Fruit fly (Drosophila melanogaster): ENCODE measurements around the gene CG12483.

CG12483 gene

DNA sequence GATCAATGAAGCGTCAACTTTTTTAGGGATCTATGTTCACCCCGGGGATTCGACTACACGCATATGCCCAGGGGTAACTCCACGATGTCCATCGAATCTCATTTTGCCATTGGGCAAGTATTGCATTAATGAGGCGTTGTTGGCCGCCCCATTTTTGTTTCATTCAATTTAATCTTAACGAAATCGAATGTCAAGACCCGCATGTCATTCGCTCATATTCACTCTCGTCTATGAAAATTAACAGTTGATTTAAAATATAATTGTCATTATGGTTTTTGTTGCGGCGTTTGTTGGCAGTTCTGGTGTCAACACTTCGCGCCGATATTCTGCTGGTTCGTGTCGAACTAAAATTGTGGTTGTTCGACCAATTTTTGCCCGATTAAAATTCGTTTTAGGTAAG, 11.2 kb downstream of the CG12483 start:
- TF ChIP-seq gcm (GFP tag; optimal IDR thresholded peaks at IDR 0.05) = peak; percentile 51
- no peak for TF ChIP-seq lola (GFP tag; optimal IDR thresholded peaks at IDR 0.05)

DNA sequence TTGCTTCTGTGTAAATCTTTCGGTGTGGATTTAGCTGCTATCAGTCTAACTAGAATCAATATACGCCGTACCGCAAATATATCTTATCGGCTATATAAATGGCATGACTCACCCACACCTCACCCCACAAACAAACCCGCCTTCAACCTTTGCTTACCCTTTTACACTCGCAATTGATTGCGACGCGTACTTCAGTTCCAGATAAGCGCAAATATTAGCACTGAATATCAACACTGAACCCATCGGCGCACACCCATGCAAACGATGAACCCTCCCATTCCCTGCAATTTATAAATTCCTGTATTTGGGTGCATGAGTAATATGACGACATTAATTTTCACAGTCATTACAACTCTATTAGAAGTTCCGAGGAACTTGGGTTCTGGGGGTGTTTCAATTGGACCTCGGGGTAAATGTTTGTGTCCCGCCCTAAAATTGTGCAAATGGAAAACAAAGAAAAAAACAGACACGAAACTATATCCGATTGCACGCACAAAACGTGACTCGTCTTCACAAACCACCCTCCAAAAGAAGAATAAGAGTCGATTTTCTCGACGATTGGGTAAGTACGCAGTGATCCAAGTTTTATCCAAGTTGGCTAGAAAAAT, 12.9 kb downstream of the CG12483 start:
- TF ChIP-seq peb (GFP tag; IDR thresholded peaks at IDR 0.05) (no peak), CG15696 (tag; optimal IDR thresholded peaks at IDR 0.05) (peak; percentile 34), Fer2 (tag; optimal IDR thresholded peaks at IDR 0.05) (no peak), CG6272 (GFP tag; IDR thresholded peaks at IDR 0.05) (no peak), Bteb2 (GFP tag; optimal IDR thresholded peaks at IDR 0.05) (no peak), sug (tag; optimal IDR thresholded peaks at IDR 0.05) (peak; percentile 39), BtbVII (GFP tag; optimal IDR thresholded peaks at IDR 0.05) (peak; percentile 6), CG15514 (GFP tag; optimal IDR thresholded peaks at IDR 0.05) (peak; percentile 36), en (GFP tag; optimal IDR thresholded peaks at IDR 0.05) (no peak), B-H2 (GFP tag; optimal IDR thresholded peaks at IDR 0.05) (peak; percentile 47), Hr3 (GFP tag; optimal IDR thresholded peaks at IDR 0.05) (no peak), org-1 (GFP tag; optimal IDR thresholded peaks at IDR 0.05) (no peak), CG6854 (GFP tag; optimal IDR thresholded peaks at IDR 0.05) (peak; percentile 19), gsb-n (tag; optimal IDR thresholded peaks at IDR 0.05) (peak; percentile 26), ara (GFP tag; IDR thresholded peaks at IDR 0.05) (no peak), Adf1 (GFP tag; IDR thresholded peaks at IDR 0.05) (peak; percentile 42), lab (GFP tag; optimal IDR thresholded peaks at IDR 0.05) (peak; percentile 73), ssp (GFP tag; IDR thresholded peaks at IDR 0.05) (no peak), CG18764 (GFP tag; optimal IDR thresholded peaks at IDR 0.05) (no peak), CG11247 (GFP tag; IDR thresholded peaks at IDR 0.05) (no peak), MTF-1 (GFP tag; optimal IDR thresholded peaks at IDR 0.05; ENCODE audit: borderline replicate concordance) (peak; percentile 29), CG12769 (tag; optimal IDR thresholded peaks at IDR 0.05) (peak; percentile 44), CG4424 (GFP tag; optimal IDR thresholded peaks at IDR 0.05) (no peak), grn (GFP tag; optimal IDR thresholded peaks at IDR 0.05) (peak; percentile 21), CG16815 (GFP tag; optimal IDR thresholded peaks at IDR 0.05) (no peak), CG2120 (GFP tag; optimal IDR thresholded peaks at IDR 0.05) (no peak), CG12071 (GFP tag; optimal IDR thresholded peaks at IDR 0.05) (peak; percentile 29), D19A (tag; optimal IDR thresholded peaks at IDR 0.05) (no peak), nerfin-1 (tag; optimal IDR thresholded peaks at IDR 0.05) (peak; percentile 88), Drgx (GFP tag; IDR thresholded peaks at IDR 0.05) (no peak), CG34376 (GFP tag; optimal IDR thresholded peaks at IDR 0.05) (peak; percentile 32), CG8290 (GFP tag; optimal IDR thresholded peaks at IDR 0.05) (no peak), CG8290 (tag; optimal IDR thresholded peaks at IDR 0.05) (peak in 1 of 2 experiments; percentile 74), Kr (GFP tag; optimal IDR thresholded peaks at IDR 0.05) (peak; percentile 4), Fer3 (tag; optimal IDR thresholded peaks at IDR 0.05) (peak; percentile 1), nom (GFP tag; optimal IDR thresholded peaks at IDR 0.05) (peak; percentile 65), caup (GFP tag; optimal IDR thresholded peaks at IDR 0.05; ENCODE audit: severe bottlenecking) (peak; percentile 47), ken (GFP tag; IDR thresholded peaks at IDR 0.05) (no peak), CG12104 (GFP tag; optimal IDR thresholded peaks at IDR 0.05) (no peak), HHEX (GFP tag; optimal IDR thresholded peaks at IDR 0.05) (peak; percentile 36), CG18599 (GFP tag; optimal IDR thresholded peaks at IDR 0.05) (peak; percentile 39), CG2199 (GFP tag; IDR thresholded peaks at IDR 0.05) (0 out of 3 replicates have a peak, but pooled peaks have one; percentile 70), al (GFP tag; IDR thresholded peaks at IDR 0.05) (no peak), pfk (GFP tag; optimal IDR thresholded peaks at IDR 0.05) (peak; percentile 10), exex (tag; optimal IDR thresholded peaks at IDR 0.05) (peak; percentile 66), CG13296 (GFP tag; optimal IDR thresholded peaks at IDR 0.05) (no peak)

All from whole organism, embryonic.